Worm (Caenorhabditis elegans) whole organism, L4 larva: ENCODE measurements around the gene prx-10.

ENCODE experiments used
- F10B5.3 ChIP-seq: sonication (generic microtip); optimal IDR thresholded peaks from 2 replicates; lab custom pipeline; 2016; ENCODE audit warnings: mild to moderate bottlenecking, missing genetic modification characterization, missing compliant biosample characterization
- F44E2.7 ChIP-seq: fragments of 200-800 bp; sonication (Bioruptor generic); IDR thresholded peaks from 2 replicates; pipeline ENCODE4 v2.1.2; 2022; ENCODE audit warnings: missing genetic modification characterization, missing compliant biosample characterization
- Y48G9A.11 ChIP-seq: fragments of 200-800 bp; sonication (Bioruptor generic); IDR thresholded peaks from 2 replicates; pipeline ENCODE4 v1.3.6; 2022; ENCODE audit warnings: missing genetic modification reagents, missing genetic modification characterization, missing compliant biosample characterization
- aly-2 ChIP-seq: sonication (generic microtip); optimal IDR thresholded peaks from 2 replicates; lab custom pipeline; 2018; ENCODE audit warnings: missing biosample characterization, missing genetic modification characterization
- ama-1 ChIP-seq: fragments of 150-350 bp; optimal IDR thresholded peaks from 2 replicates; lab custom pipeline; 2014; ENCODE audit warnings: inconsistent platforms, mixed read lengths
- arid-1 ChIP-seq: fragments of 200-800 bp; sonication (Bioruptor generic); conservative IDR thresholded peaks from 2 replicates; pipeline ENCODE4 v1.3.6; 2022; ENCODE audit warnings: missing genetic modification reagents, missing genetic modification characterization, missing compliant biosample characterization
- attf-4 ChIP-seq: sonication (generic microtip); optimal IDR thresholded peaks from 3 replicates; lab custom pipeline; 2017; ENCODE audit warnings: missing biosample characterization, missing genetic modification characterization
- ceh-28 ChIP-seq: fragments of 150-350 bp; optimal IDR thresholded peaks from 2 replicates; lab custom pipeline; 2014; ENCODE audit warnings: missing biosample characterization, missing genetic modification reagents, missing genetic modification characterization
- ceh-32 ChIP-seq: sonication (generic microtip); optimal IDR thresholded peaks from 2 replicates; lab custom pipeline; 2016; ENCODE audit warnings: mild to moderate bottlenecking, missing genetic modification characterization, missing compliant biosample characterization; ENCODE audit not compliant: poor library complexity
- ceh-44 ChIP-seq: fragments of 200-800 bp; sonication (Bioruptor generic); IDR thresholded peaks from 2 replicates; pipeline ENCODE4 v1.3.6; 2022; ENCODE audit warnings: missing genetic modification reagents, missing genetic modification characterization, missing compliant biosample characterization
- daf-16 ChIP-seq, 3 experiments: sonication (generic microtip); optimal IDR thresholded peaks; 2 replicates each; lab custom pipeline; 2016 to 2017; ENCODE audit warnings: missing genetic modification characterization in 3 of 3, missing genetic modification reagents in 3 of 3, mild to moderate bottlenecking in 2 of 3, missing compliant biosample characterization in 2 of 3, missing biosample characterization in 1 of 3, moderate library complexity in 1 of 3
- daf-19 ChIP-seq: fragments of 200-800 bp; sonication (Bioruptor generic); conservative IDR thresholded peaks from 2 replicates; pipeline ENCODE4 v1.3.6; 2022; ENCODE audit warnings: missing genetic modification characterization, missing compliant biosample characterization
- daf-8 ChIP-seq: fragments of 200-800 bp; sonication (Bioruptor generic); IDR thresholded peaks from 2 replicates; pipeline ENCODE4 v1.3.6; 2022; ENCODE audit warnings: missing genetic modification characterization, missing compliant biosample characterization
- dmd-8 ChIP-seq: fragments of 200-800 bp; sonication (Bioruptor generic); IDR thresholded peaks from 2 replicates; pipeline ENCODE4 v1.3.6; 2022; ENCODE audit warnings: missing genetic modification characterization, missing compliant biosample characterization
- dpl-1 ChIP-seq: fragments of 150-350 bp; optimal IDR thresholded peaks from 2 replicates; lab custom pipeline; 2014; ENCODE audit warnings: missing biosample characterization, missing genetic modification reagents, missing genetic modification characterization
- duxl-1 ChIP-seq: sonication (generic microtip); optimal IDR thresholded peaks from 2 replicates; lab custom pipeline; 2016; ENCODE audit warnings: mild to moderate bottlenecking, missing genetic modification characterization, moderate library complexity, missing compliant biosample characterization; ENCODE audit not compliant: poor library complexity
- dve-1 ChIP-seq: sonication (generic microtip); optimal IDR thresholded peaks from 2 replicates; lab custom pipeline; 2017; ENCODE audit warnings: antibody characterized with exemption, mild to moderate bottlenecking, missing genetic modification characterization, missing compliant biosample characterization; ENCODE audit not compliant: insufficient read depth
- egl-27 ChIP-seq: sonication (generic microtip); optimal IDR thresholded peaks from 3 replicates; lab custom pipeline; 2017; ENCODE audit warnings: missing biosample characterization, missing genetic modification reagents, missing genetic modification characterization
- fkh-10 ChIP-seq: fragments of 150-350 bp; optimal IDR thresholded peaks from 2 replicates; lab custom pipeline; 2014; ENCODE audit warnings: missing biosample characterization, missing genetic modification reagents, missing genetic modification characterization
- gei-8 ChIP-seq: fragments of 200-800 bp; sonication (Bioruptor generic); optimal IDR thresholded peaks from 2 replicates; lab custom pipeline; 2018; ENCODE audit warnings: mild to moderate bottlenecking, missing genetic modification characterization, missing compliant biosample characterization
- hif-1 ChIP-seq, 2 experiments: sonication (generic microtip); optimal IDR thresholded peaks; 2 replicates each; lab custom pipeline; 2016 to 2017; ENCODE audit warnings: missing compliant biosample characterization in 2 of 2, missing genetic modification characterization in 2 of 2, missing genetic modification reagents in 2 of 2, missing genotype in 2 of 2, mild to moderate bottlenecking in 1 of 2
- hlh-11 ChIP-seq: fragments of 200-800 bp; sonication (Bioruptor generic); optimal IDR thresholded peaks from 2 replicates; lab custom pipeline; 2018; ENCODE audit warnings: mild to moderate bottlenecking, missing genetic modification characterization, missing compliant biosample characterization
- jun-1 ChIP-seq: fragments of 150-350 bp; optimal IDR thresholded peaks from 2 replicates; lab custom pipeline; 2014; ENCODE audit warnings: missing biosample characterization, missing genetic modification reagents, missing genetic modification characterization
- lin-13 ChIP-seq: fragments of 150-350 bp; optimal IDR thresholded peaks from 2 replicates; lab custom pipeline; 2014; ENCODE audit warnings: missing biosample characterization, missing genetic modification reagents, missing genetic modification characterization
- lin-15B ChIP-seq: fragments of 150-350 bp; sonication (generic microtip); optimal IDR thresholded peaks from 3 replicates; lab custom pipeline; 2014; ENCODE audit warnings: missing biosample characterization, missing genetic modification characterization
- lin-38 ChIP-seq: fragments of 200-800 bp; sonication (Bioruptor generic); IDR thresholded peaks from 2 replicates; pipeline ENCODE4 v1.3.6; 2022; ENCODE audit warnings: missing genetic modification reagents, missing genetic modification characterization, missing compliant biosample characterization
- lir-3 ChIP-seq: sonication (generic microtip); optimal IDR thresholded peaks from 2 replicates; lab custom pipeline; 2016; ENCODE audit warnings: mild to moderate bottlenecking, missing genetic modification characterization, missing compliant biosample characterization
- madf-9 ChIP-seq: fragments of 200-800 bp; sonication (Bioruptor generic); conservative IDR thresholded peaks from 2 replicates; pipeline ENCODE4 v1.3.6; 2022; ENCODE audit warnings: missing genetic modification reagents, missing genetic modification characterization, missing compliant biosample characterization
- mxl-3 ChIP-seq: fragments of 200-800 bp; sonication (Bioruptor generic); optimal IDR thresholded peaks from 2 replicates; lab custom pipeline; 2018; ENCODE audit warnings: mild to moderate bottlenecking, missing genetic modification characterization, missing compliant biosample characterization
- nhr-10 ChIP-seq: fragments of 150-350 bp; optimal IDR thresholded peaks from 2 replicates; lab custom pipeline; 2014; ENCODE audit warnings: missing biosample characterization, missing genetic modification characterization
- nhr-11 ChIP-seq: fragments of 150-350 bp; optimal IDR thresholded peaks from 2 replicates; lab custom pipeline; 2014; ENCODE audit warnings: missing biosample characterization, missing genetic modification characterization
- nhr-25 ChIP-seq: sonication (generic microtip); optimal IDR thresholded peaks from 2 replicates; lab custom pipeline; 2017; ENCODE audit warnings: missing genetic modification characterization, mild to moderate bottlenecking, missing compliant biosample characterization, antibody characterized with exemption, moderate library complexity, borderline replicate concordance; ENCODE audit not compliant: insufficient read depth
- nhr-28 ChIP-seq: fragments of 150-350 bp; optimal IDR thresholded peaks from 2 replicates; lab custom pipeline; 2014; ENCODE audit warnings: missing biosample characterization, missing genetic modification characterization
- nhr-48 ChIP-seq: sonication (generic microtip); optimal IDR thresholded peaks from 2 replicates; lab custom pipeline; 2016; ENCODE audit warnings: mild to moderate bottlenecking, missing genetic modification characterization, missing compliant biosample characterization
- nhr-6 ChIP-seq: fragments of 150-350 bp; optimal IDR thresholded peaks from 2 replicates; lab custom pipeline; 2014; ENCODE audit warnings: missing biosample characterization, missing genetic modification characterization
- pha-4 ChIP-seq, 2 experiments: fragments of 150-350 bp in 1 of 2; fragments of 200-800 bp in 1 of 2; sonication (Bioruptor generic) in 1 of 2; IDR thresholded peaks in 1 of 2; optimal IDR thresholded peaks in 1 of 2; 2 replicates each; pipeline versions ENCODE4 v1.3.6 to Lab custom; 2014 to 2022; ENCODE audit warnings: missing genetic modification characterization in 2 of 2, missing genetic modification reagents in 2 of 2, missing biosample characterization in 1 of 2, missing compliant biosample characterization in 1 of 2
- pqm-1 ChIP-seq: sonication (generic microtip); optimal IDR thresholded peaks from 2 replicates; lab custom pipeline; 2017; ENCODE audit warnings: missing biosample characterization, missing genetic modification characterization
- rbr-2 ChIP-seq: sonication (generic microtip); optimal IDR thresholded peaks from 2 replicates; lab custom pipeline; 2016; ENCODE audit warnings: missing genotype, missing genetic modification characterization, missing compliant biosample characterization
- sdz-12 ChIP-seq: fragments of 200-800 bp; sonication (Bioruptor generic); optimal IDR thresholded peaks from 2 replicates; lab custom pipeline; 2018; ENCODE audit warnings: mild to moderate bottlenecking, missing genetic modification characterization, missing compliant biosample characterization
- set-16 ChIP-seq: fragments of 200-800 bp; sonication (Bioruptor generic); IDR thresholded peaks from 2 replicates; pipeline ENCODE4 v1.3.6; 2022; ENCODE audit warnings: missing genetic modification reagents, missing genetic modification characterization, missing compliant biosample characterization
- skn-1 ChIP-seq: fragments of 150-350 bp; optimal IDR thresholded peaks from 2 replicates; lab custom pipeline; 2014; ENCODE audit warnings: missing biosample characterization, missing genetic modification characterization
- snpc-1.2 ChIP-seq: fragments of 200-800 bp; sonication (Bioruptor generic); IDR thresholded peaks from 2 replicates; pipeline ENCODE4 v1.3.6; 2022; ENCODE audit warnings: missing genetic modification reagents, missing genetic modification characterization, missing compliant biosample characterization
- spr-3 ChIP-seq: fragments of 200-800 bp; sonication (Bioruptor generic); optimal IDR thresholded peaks from 2 replicates; lab custom pipeline; 2018; ENCODE audit warnings: mild to moderate bottlenecking, missing genetic modification characterization, missing compliant biosample characterization
- tra-1 ChIP-seq: fragments of 200-800 bp; sonication (Bioruptor generic); IDR thresholded peaks from 2 replicates; pipeline ENCODE4 v1.3.6; 2022; ENCODE audit warnings: missing genetic modification reagents, missing genetic modification characterization, missing compliant biosample characterization
- unc-130 ChIP-seq: sonication (generic microtip); optimal IDR thresholded peaks from 2 replicates; lab custom pipeline; 2016; ENCODE audit warnings: missing genetic modification reagents, missing genetic modification characterization, missing compliant biosample characterization
- vab-7 ChIP-seq: fragments of 200-800 bp; sonication (Bioruptor generic); IDR thresholded peaks from 2 replicates; pipeline ENCODE4 v1.3.6; 2022; ENCODE audit warnings: missing genetic modification reagents, missing genetic modification characterization, missing compliant biosample characterization
- zag-1 ChIP-seq: fragments of 150-350 bp; optimal IDR thresholded peaks from 2 replicates; lab custom pipeline; 2014; ENCODE audit warnings: missing biosample characterization, missing genetic modification characterization
- zfp-2 ChIP-seq: sonication (generic microtip); optimal IDR thresholded peaks from 2 replicates; lab custom pipeline; 2016; ENCODE audit warnings: mild to moderate bottlenecking, missing genetic modification characterization, missing compliant biosample characterization
- zfp-3 ChIP-seq: fragments of 200-800 bp; sonication (Bioruptor generic); conservative IDR thresholded peaks from 2 replicates; pipeline ENCODE4 v1.3.6; 2022; ENCODE audit warnings: missing genetic modification reagents, missing genetic modification characterization, missing compliant biosample characterization
- zip-11 ChIP-seq: fragments of 200-800 bp; sonication (Bioruptor generic); IDR thresholded peaks from 2 replicates; pipeline ENCODE4 v1.3.6; 2022; ENCODE audit warnings: missing genetic modification characterization, missing compliant biosample characterization
- zip-2 ChIP-seq: fragments of 150-350 bp; optimal IDR thresholded peaks from 2 replicates; lab custom pipeline; 2014; ENCODE audit warnings: missing biosample characterization, missing genetic modification characterization

The prx-10 gene

DNA sequence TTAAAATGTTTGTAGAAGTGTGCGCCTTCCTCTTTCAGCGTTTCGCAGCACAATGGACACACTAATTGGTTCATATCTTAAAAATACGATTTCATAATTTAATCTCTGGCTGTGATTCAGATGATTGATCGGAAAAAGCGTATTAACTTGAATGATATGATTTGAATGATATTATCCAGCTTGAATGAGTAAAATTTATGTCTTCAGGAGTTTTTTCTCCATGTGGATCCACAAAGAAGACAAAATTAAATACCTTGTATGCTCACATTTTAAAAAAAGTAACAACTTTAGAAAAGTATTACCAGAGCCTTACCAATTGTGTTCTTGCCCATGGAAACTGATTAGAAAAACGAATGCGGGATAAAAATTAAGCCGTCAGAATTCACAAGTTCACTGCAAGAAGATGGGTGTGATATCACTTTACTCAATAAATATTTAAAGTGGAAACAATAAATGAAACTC, 37.2 kb downstream of the prx-10 start, which contains the start of gene ztf-8 (continued):
- TF ChIP-seq hlh-11 (tag; lab: Kevin White, UChicago) (no peak), skn-1 (no peak), nhr-28 (tag; lab: Kevin White, UChicago) (no peak), attf-4 (no peak), spr-3 (GFP tag; lab: Kevin White, UChicago) (peak; percentile 10), tra-1 (no peak), dve-1 (peak; percentile 11), ceh-32 (tag; lab: Kevin White, UChicago) (no peak), vab-7 (no peak), pha-4 (GFP tag; IDR thresholded peaks at IDR 0.05; lab: Robert Waterston, UW) (peak; percentile 43; the same call in 1 of the 2 replicates), pha-4 (tag; optimal IDR thresholded peaks at IDR 0.05; lab: Kevin White, UChicago) (no peak), mxl-3 (GFP tag; lab: Kevin White, UChicago) (no peak), ceh-44 (GFP tag; lab: Robert Waterston, UW) (no peak), F10B5.3 (tag; lab: Kevin White, UChicago) (no peak), F44E2.7 (no peak), lin-38 (GFP tag; lab: Robert Waterston, UW) (peak; percentile 54), zip-2 (no peak), lin-15B (tag; lab: Kevin White, UChicago) (no peak), nhr-11 (tag; lab: Kevin White, UChicago) (no peak), nhr-6 (tag; lab: Kevin White, UChicago) (no peak), zip-11 (GFP tag; lab: Robert Waterston, UW) (no peak), nhr-25 (tag; lab: Kevin White, UChicago) (no peak), rbr-2 (no peak), duxl-1 (tag; lab: Kevin White, UChicago) (no peak), ceh-28 (tag; lab: Kevin White, UChicago) (no peak), fkh-10 (GFP tag; lab: Kevin White, UChicago) (no peak), daf-16 (GFP tag; optimal IDR thresholded peaks at IDR 0.05; lab: Kevin White, UChicago) (no peak), daf-16 (tag; optimal IDR thresholded peaks at IDR 0.05; lab: Kevin White, UChicago) (peak; percentile 0), dmd-8 (GFP tag; lab: Robert Waterston, UW) (no peak), lir-3 (tag; lab: Kevin White, UChicago) (no peak), egl-27 (tag; lab: Kevin White, UChicago) (no peak), zfp-3 (GFP tag; lab: Robert Waterston, UW) (no peak), zag-1 (tag; lab: Kevin White, UChicago) (no peak), Y48G9A.11 (GFP tag; lab: Robert Waterston, UW) (peak; percentile 65; the same call in 1 of the 2 replicates), daf-8 (GFP tag; lab: Robert Waterston, UW) (no peak), zfp-2 (tag; lab: Kevin White, UChicago) (no peak), dpl-1 (GFP tag; lab: Kevin White, UChicago) (no peak), hif-1 (tag; optimal IDR thresholded peaks at IDR 0.05; lab: Kevin White, UChicago) (no peak), lin-13 (GFP tag; lab: Kevin White, UChicago) (no peak), arid-1 (GFP tag; lab: Robert Waterston, UW) (no peak; the same call in 1 of the 2 replicates), pqm-1 (tag; lab: Kevin White, UChicago) (no peak), sdz-12 (GFP tag; lab: Kevin White, UChicago) (no peak), ama-1 (lab: Kevin White, UChicago) (peak; percentile 9), nhr-48 (tag; lab: Kevin White, UChicago) (no peak), gei-8 (GFP tag; lab: Kevin White, UChicago) (no peak), madf-9 (GFP tag; lab: Robert Waterston, UW) (no peak), set-16 (no peak), unc-130 (GFP tag; lab: Kevin White, UChicago) (no peak), jun-1 (tag; lab: Kevin White, UChicago) (no peak), aly-2 (tag; lab: Kevin White, UChicago) (no peak), daf-19 (no peak), nhr-10 (no peak), snpc-1.2 (GFP tag; lab: Robert Waterston, UW) (no peak)
